Fruit fly (Drosophila melanogaster) S2 (cell line): Measurements from ENCODE around the gene sbr.

Experiments
- CG8478 ChIP-seq: fragments of >200 bp; optimal IDR thresholded peaks from 2 replicates; lab custom pipeline; 2018
- CTCF ChIP-seq, 2 experiments: fragments of >200 bp; optimal IDR thresholded peaks; 2 replicates each; lab custom pipeline; 2018

DNA sequence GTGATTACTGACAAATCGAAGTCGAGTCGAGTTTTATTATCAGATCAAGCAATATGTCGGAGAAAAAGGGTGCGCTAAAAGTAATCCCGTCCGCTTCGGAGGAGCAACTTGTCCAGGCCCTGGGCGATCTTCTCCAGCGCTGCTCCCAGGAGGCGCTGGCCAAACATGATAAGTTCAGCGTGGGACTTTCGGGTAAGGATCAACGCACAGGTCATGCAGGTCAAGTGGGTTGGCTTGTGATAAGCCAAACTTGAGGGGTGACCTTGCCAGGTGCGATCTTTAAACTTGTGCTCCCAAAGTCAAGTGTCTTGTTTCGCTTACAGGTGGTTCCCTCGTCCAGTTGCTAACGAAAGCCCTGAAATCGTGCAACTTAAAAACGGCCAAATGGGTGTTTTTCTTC lies 555 bp upstream of the sbr start:
- TF ChIP-seq CG8478 (lab: Kevin White, UChicago) = no peak
- TF ChIP-seq CTCF (optimal IDR thresholded peaks at IDR 0.05; lab: Kevin White, UChicago) = no peak
